Worm (Caenorhabditis elegans): ENCODE data around the gene C50B6.3.

The C50B6.3 gene

ce11 chrV:13309806-13310205 is 3.6 kb upstream of the C50B6.3 start (continued):
- no peak for TF ChIP-seq pha-4 (tag; optimal IDR thresholded peaks at IDR 0.05)
- no peak for TF ChIP-seq let-526 (GFP tag; IDR thresholded peaks at IDR 0.05)
- no peak for TF ChIP-seq fkh-3 (tag; optimal IDR thresholded peaks at IDR 0.05)
- TF ChIP-seq F55B11.4 (tag; optimal IDR thresholded peaks at IDR 0.05; ENCODE audit: borderline replicate concordance, insufficient read depth): no peak
- TF ChIP-seq dox-1 (GFP tag; IDR thresholded peaks at IDR 0.05): no peak
- TF ChIP-seq F37B4.10 (GFP tag; IDR thresholded peaks at IDR 0.05): no peak
- TF ChIP-seq aptf-3 (GFP tag; IDR thresholded peaks at IDR 0.05): no peak
- no peak for TF ChIP-seq nhr-90 (tag; optimal IDR thresholded peaks at IDR 0.05)
- no peak for TF ChIP-seq F23B12.7 (tag; optimal IDR thresholded peaks at IDR 0.05; ENCODE audit: insufficient read depth)
- TF ChIP-seq egl-18 (GFP tag; IDR thresholded peaks at IDR 0.05): no peak
- TF ChIP-seq unc-130 (GFP tag; optimal IDR thresholded peaks at IDR 0.05): peak; percentile 13
- no peak for TF ChIP-seq nhr-80 (tag; optimal IDR thresholded peaks at IDR 0.05)
- TF ChIP-seq mcd-1 (GFP tag; IDR thresholded peaks at IDR 0.05): no peak
- TF ChIP-seq nhr-179 (tag; optimal IDR thresholded peaks at IDR 0.05): no peak
- no peak for TF ChIP-seq ccch-3 (GFP tag; optimal IDR thresholded peaks at IDR 0.05)
- TF ChIP-seq hlh-12 (tag; optimal IDR thresholded peaks at IDR 0.05): no peak
- no peak for TF ChIP-seq Y67H2A.10 (GFP tag; conservative IDR thresholded peaks at IDR 0.05)
- no peak for TF ChIP-seq C17E4.6 (GFP tag; IDR thresholded peaks at IDR 0.05)
- no peak for TF ChIP-seq bed-2 (GFP tag; IDR thresholded peaks at IDR 0.05)
- TF ChIP-seq B0035.1 (tag; optimal IDR thresholded peaks at IDR 0.05): no peak
- no peak for TF ChIP-seq gei-17 (GFP tag; optimal IDR thresholded peaks at IDR 0.05)
- no peak for TF ChIP-seq ama-1 (optimal IDR thresholded peaks at IDR 0.05)
- no peak for TF ChIP-seq ama-1 (GFP tag; optimal IDR thresholded peaks at IDR 0.05)
- TF ChIP-seq attf-5 (GFP tag; optimal IDR thresholded peaks at IDR 0.05): no peak
- no peak for TF ChIP-seq madf-8 (GFP tag; conservative IDR thresholded peaks at IDR 0.05)
- TF ChIP-seq F57A8.1 (GFP tag; optimal IDR thresholded peaks at IDR 0.05): no peak
- no peak for TF ChIP-seq attf-6 (GFP tag; IDR thresholded peaks at IDR 0.05)
- no peak for TF ChIP-seq ztf-3 (GFP tag; optimal IDR thresholded peaks at IDR 0.05)
- TF ChIP-seq ceh-27 (GFP tag; optimal IDR thresholded peaks at IDR 0.05): no peak
- TF ChIP-seq ztf-22 (GFP tag; optimal IDR thresholded peaks at IDR 0.05): no peak
- TF ChIP-seq him-1 (tag; optimal IDR thresholded peaks at IDR 0.05): no peak
- TF ChIP-seq nfya-1 (tag; optimal IDR thresholded peaks at IDR 0.05; ENCODE audit: borderline replicate concordance, insufficient read depth): no peak
- TF ChIP-seq ztf-6 (GFP tag; IDR thresholded peaks at IDR 0.05): no peak
- no peak for TF ChIP-seq T26A5.8 (tag; optimal IDR thresholded peaks at IDR 0.05)
- peak; percentile 63; the same call in 1 of the 2 replicates for TF ChIP-seq madf-3 (GFP tag; IDR thresholded peaks at IDR 0.05)
- no peak for TF ChIP-seq F10E7.11 (tag; optimal IDR thresholded peaks at IDR 0.05)
- no peak for TF ChIP-seq ZK185.1 (tag; optimal IDR thresholded peaks at IDR 0.05; ENCODE audit: poor library complexity, severe bottlenecking)
- TF ChIP-seq K11D2.4 (GFP tag; IDR thresholded peaks at IDR 0.05): no peak
- TF ChIP-seq rec-8 (tag; optimal IDR thresholded peaks at IDR 0.05): no peak
- no peak for TF ChIP-seq B0261.1 (tag; optimal IDR thresholded peaks at IDR 0.05)
- TF ChIP-seq F33H1.4 (GFP tag; IDR thresholded peaks at IDR 0.05): peak; percentile 29
- TF ChIP-seq sptf-2 (GFP tag; optimal IDR thresholded peaks at IDR 0.05): no peak
- TF ChIP-seq K12H6.12 (tag; optimal IDR thresholded peaks at IDR 0.05): no peak
- TF ChIP-seq ets-4 (GFP tag; optimal IDR thresholded peaks at IDR 0.05): no peak
- TF ChIP-seq egrh-3 (GFP tag; IDR thresholded peaks at IDR 0.05): no peak
- TF ChIP-seq Y95B8A.8 (GFP tag; IDR thresholded peaks at IDR 0.05): 0 out of 2 replicates have a peak, but pooled peaks have one; percentile 48
- TF ChIP-seq tbx-9 (tag; optimal IDR thresholded peaks at IDR 0.05; ENCODE audit: borderline replicate concordance): no peak
- peak; percentile 78 for TF ChIP-seq hrde-1 (tag; optimal IDR thresholded peaks at IDR 0.05; ENCODE audit: borderline replicate concordance)
- no peak for TF ChIP-seq unc-62 (GFP tag; optimal IDR thresholded peaks at IDR 0.05)
- no peak for TF ChIP-seq sea-2 (GFP tag; IDR thresholded peaks at IDR 0.05)
